Worm (Caenorhabditis elegans): ENCODE results near the gene clec-224.

ce11 chrV:12197748-12198147, 18.5 kb upstream of the clec-224 start:
- TF ChIP-seq elt-1 (tag; optimal IDR thresholded peaks at IDR 0.05; ENCODE audit: borderline replicate concordance, insufficient read depth): no peak
- TF ChIP-seq pha-4 (tag; optimal IDR thresholded peaks at IDR 0.05): no peak
- no peak for TF ChIP-seq unc-39 (tag; optimal IDR thresholded peaks at IDR 0.05)
